Worm (Caenorhabditis elegans): ENCODE measurements around the gene egl-20.
A peak's percentile ranks its signal among the peaks of the same experiment; 100 is the strongest.

egl-20 gene

ce11 chrIV:9824480-9824879, 9.1 kb upstream of the egl-20 start, which contains the start of gene catp-6:
catp-6 (minus strand) TSS chrIV:9824580.
- no peak for TF ChIP-seq ztf-11 (tag; optimal IDR thresholded peaks at IDR 0.05)
- TF ChIP-seq blmp-1 (tag; optimal IDR thresholded peaks at IDR 0.05) = no peak
- TF ChIP-seq ham-2 (GFP tag; optimal IDR thresholded peaks at IDR 0.05) = no peak
- no peak for TF ChIP-seq unc-39 (tag; optimal IDR thresholded peaks at IDR 0.05)
- no peak for TF ChIP-seq cnd-1 (tag; optimal IDR thresholded peaks at IDR 0.05)
- no peak for TF ChIP-seq sem-2 (GFP tag; optimal IDR thresholded peaks at IDR 0.05)
- TF ChIP-seq tbx-8 (GFP tag; optimal IDR thresholded peaks at IDR 0.05) = no peak
- no peak for TF ChIP-seq nhr-28 (tag; optimal IDR thresholded peaks at IDR 0.05)

- TF ChIP-seq ceh-39 (tag; optimal IDR thresholded peaks at IDR 0.05) = no peak
These were observed 7.3 kb upstream of the egl-20 start for ce11 chrIV:9822585-9822984.

- TF ChIP-seq lin-13 (tag; optimal IDR thresholded peaks at IDR 0.05) (no peak), nhr-28 (tag; optimal IDR thresholded peaks at IDR 0.05) (no peak), snpc-4 (tag; optimal IDR thresholded peaks at IDR 0.05) (no peak), tbx-8 (GFP tag; optimal IDR thresholded peaks at IDR 0.05) (no peak), ceh-43 (GFP tag; optimal IDR thresholded peaks at IDR 0.05) (no peak), lin-32 (GFP tag; optimal IDR thresholded peaks at IDR 0.05) (no peak), zip-8 (tag; optimal IDR thresholded peaks at IDR 0.05) (no peak), nhr-237 (tag; optimal IDR thresholded peaks at IDR 0.05) (no peak), elt-3 (tag; optimal IDR thresholded peaks at IDR 0.05) (no peak), ceh-39 (tag; optimal IDR thresholded peaks at IDR 0.05) (no peak), sptf-1 (tag; optimal IDR thresholded peaks at IDR 0.05) (no peak)
These were observed 6.3 kb upstream of the egl-20 start, which contains the start of gene col-123 for ce11 chrIV:9821621-9822020. col-123 (plus strand) TSS chrIV:9821921.

- TF ChIP-seq elt-1 (tag; optimal IDR thresholded peaks at IDR 0.05; ENCODE audit: borderline replicate concordance, insufficient read depth) = no peak
- TF ChIP-seq nhr-76 (tag; optimal IDR thresholded peaks at IDR 0.05) = no peak
- TF ChIP-seq drap-1 (GFP tag; optimal IDR thresholded peaks at IDR 0.05) = no peak
- TF ChIP-seq mep-1 (tag; optimal IDR thresholded peaks at IDR 0.05) = no peak
- TF ChIP-seq ham-2 (GFP tag; optimal IDR thresholded peaks at IDR 0.05) = no peak
- TF ChIP-seq ceh-39 (tag; optimal IDR thresholded peaks at IDR 0.05) = no peak
- TF ChIP-seq unc-62 (GFP tag; optimal IDR thresholded peaks at IDR 0.05) = no peak
- no peak for TF ChIP-seq ceh-43 (GFP tag; optimal IDR thresholded peaks at IDR 0.05)
- TF ChIP-seq ces-1 (GFP tag; optimal IDR thresholded peaks at IDR 0.05) = no peak
- TF ChIP-seq unc-39 (tag; optimal IDR thresholded peaks at IDR 0.05) = no peak
- TF ChIP-seq mls-2 (tag; optimal IDR thresholded peaks at IDR 0.05) = no peak
These were observed 3.8 kb downstream of the egl-20 start for ce11 chrIV:9811487-9811886.

- TF ChIP-seq unc-62 (GFP tag; optimal IDR thresholded peaks at IDR 0.05) = no peak
- TF ChIP-seq mep-1 (tag; optimal IDR thresholded peaks at IDR 0.05) = no peak
- TF ChIP-seq nhr-28 (tag; optimal IDR thresholded peaks at IDR 0.05) = no peak
- TF ChIP-seq cnd-1 (tag; optimal IDR thresholded peaks at IDR 0.05) = no peak
- TF ChIP-seq elt-3 (tag; optimal IDR thresholded peaks at IDR 0.05) = no peak
- TF ChIP-seq snpc-4 (tag; optimal IDR thresholded peaks at IDR 0.05) = no peak
- no peak for TF ChIP-seq ztf-11 (tag; optimal IDR thresholded peaks at IDR 0.05)
- no peak for TF ChIP-seq nhr-76 (tag; optimal IDR thresholded peaks at IDR 0.05)
- TF ChIP-seq tbx-8 (GFP tag; optimal IDR thresholded peaks at IDR 0.05) = no peak
- no peak for TF ChIP-seq ceh-83 (GFP tag; optimal IDR thresholded peaks at IDR 0.05)
- TF ChIP-seq zip-8 (tag; optimal IDR thresholded peaks at IDR 0.05) = no peak
- no peak for TF ChIP-seq nhr-2 (tag; optimal IDR thresholded peaks at IDR 0.05)
- TF ChIP-seq ceh-43 (GFP tag; optimal IDR thresholded peaks at IDR 0.05) = no peak
These were observed 4.7 kb downstream of the egl-20 start, which contains the start of gene dct-15 for ce11 chrIV:9810633-9811032. dct-15 (minus strand) TSS chrIV:9810733.

- TF ChIP-seq unc-62 (GFP tag; optimal IDR thresholded peaks at IDR 0.05) = no peak
- no peak for TF ChIP-seq unc-39 (tag; optimal IDR thresholded peaks at IDR 0.05)
- TF ChIP-seq flh-1 (GFP tag; optimal IDR thresholded peaks at IDR 0.05) = no peak
- no peak for TF ChIP-seq hlh-1 (tag; optimal IDR thresholded peaks at IDR 0.05)
- no peak for TF ChIP-seq nhr-2 (tag; optimal IDR thresholded peaks at IDR 0.05)
- TF ChIP-seq drap-1 (GFP tag; optimal IDR thresholded peaks at IDR 0.05) = no peak
- no peak for TF ChIP-seq nhr-76 (tag; optimal IDR thresholded peaks at IDR 0.05)
- no peak for TF ChIP-seq tbx-8 (GFP tag; optimal IDR thresholded peaks at IDR 0.05)
- no peak for TF ChIP-seq snpc-4 (tag; optimal IDR thresholded peaks at IDR 0.05)
- TF ChIP-seq mab-5 (tag; optimal IDR thresholded peaks at IDR 0.05) = no peak
- no peak for TF ChIP-seq nhr-12 (tag; optimal IDR thresholded peaks at IDR 0.05)
- TF ChIP-seq sptf-1 (tag; optimal IDR thresholded peaks at IDR 0.05) = no peak
- TF ChIP-seq ceh-39 (tag; optimal IDR thresholded peaks at IDR 0.05) = peak; percentile 53
- TF ChIP-seq mep-1 (tag; optimal IDR thresholded peaks at IDR 0.05) = no peak
- TF ChIP-seq lin-32 (GFP tag; optimal IDR thresholded peaks at IDR 0.05) = no peak
- TF ChIP-seq M03D4.4 (tag; optimal IDR thresholded peaks at IDR 0.05) = no peak
- TF ChIP-seq ztf-11 (tag; optimal IDR thresholded peaks at IDR 0.05) = no peak
- TF ChIP-seq ceh-83 (GFP tag; optimal IDR thresholded peaks at IDR 0.05) = no peak
- peak; percentile 52 for TF ChIP-seq unc-120 (tag; optimal IDR thresholded peaks at IDR 0.05; ENCODE audit: poor library complexity, severe bottlenecking)
- no peak for TF ChIP-seq zip-8 (tag; optimal IDR thresholded peaks at IDR 0.05)
- TF ChIP-seq blmp-1 (tag; optimal IDR thresholded peaks at IDR 0.05) = no peak
- TF ChIP-seq ces-1 (GFP tag; optimal IDR thresholded peaks at IDR 0.05) = peak; percentile 66
- TF ChIP-seq ham-2 (GFP tag; optimal IDR thresholded peaks at IDR 0.05) = no peak
- no peak for TF ChIP-seq nhr-237 (tag; optimal IDR thresholded peaks at IDR 0.05)
- TF ChIP-seq nhr-28 (tag; optimal IDR thresholded peaks at IDR 0.05) = no peak
- TF ChIP-seq sem-2 (GFP tag; optimal IDR thresholded peaks at IDR 0.05) = no peak
- no peak for TF ChIP-seq pha-4 (tag; optimal IDR thresholded peaks at IDR 0.05)
These were observed 11.8 kb downstream of the egl-20 start for ce11 chrIV:9803544-9803943.

Data from whole organism, mixed stage, embryonic.